Worm (Caenorhabditis elegans) whole organism, mixed stage, embryonic: ENCODE measurements around the gene ador-1.

Source experiments
- M03D4.4 ChIP-seq: sonication (generic microtip); optimal IDR thresholded peaks from 2 replicates; lab custom pipeline; 2017; ENCODE audit warnings: mild to moderate bottlenecking, missing genetic modification characterization, missing compliant biosample characterization
- bed-3 ChIP-seq: fragments of 200-800 bp; sonication (Bioruptor generic); optimal IDR thresholded peaks from 3 replicates; lab custom pipeline; 2018; ENCODE audit warnings: mild to moderate bottlenecking, missing genetic modification characterization, moderate library complexity, missing compliant biosample characterization
- blmp-1 ChIP-seq: fragments of 150-350 bp; optimal IDR thresholded peaks from 2 replicates; lab custom pipeline; 2014; ENCODE audit warnings: missing biosample characterization, missing genetic modification characterization
- ceh-39 ChIP-seq: fragments of 150-350 bp; optimal IDR thresholded peaks from 2 replicates; lab custom pipeline; 2014; ENCODE audit warnings: missing biosample characterization, missing genetic modification characterization
- ceh-43 ChIP-seq: fragments of 200-800 bp; sonication (Bioruptor generic); optimal IDR thresholded peaks from 2 replicates; lab custom pipeline; 2018; ENCODE audit warnings: mild to moderate bottlenecking, missing genetic modification characterization, moderate library complexity, missing compliant biosample characterization
- ceh-83 ChIP-seq: fragments of 200-800 bp; sonication (Bioruptor generic); optimal IDR thresholded peaks from 2 replicates; lab custom pipeline; 2018; ENCODE audit warnings: mild to moderate bottlenecking, missing genetic modification characterization, missing compliant biosample characterization
- ces-1 ChIP-seq: fragments of 150-350 bp; optimal IDR thresholded peaks from 2 replicates; lab custom pipeline; 2014; ENCODE audit warnings: missing biosample characterization, missing genetic modification reagents, missing genetic modification characterization
- cnd-1 ChIP-seq: fragments of 200-800 bp; sonication (Bioruptor generic); optimal IDR thresholded peaks from 2 replicates; lab custom pipeline; 2018; ENCODE audit warnings: mild to moderate bottlenecking, missing genetic modification characterization, missing compliant biosample characterization
- drap-1 ChIP-seq: fragments of 200-800 bp; sonication (Bioruptor generic); optimal IDR thresholded peaks from 3 replicates; lab custom pipeline; 2018; ENCODE audit warnings: mild to moderate bottlenecking, missing genetic modification characterization, missing compliant biosample characterization
- elt-1 ChIP-seq: sonication (generic microtip); optimal IDR thresholded peaks from 2 replicates; lab custom pipeline; 2017; ENCODE audit warnings: missing genetic modification characterization, mild to moderate bottlenecking, missing compliant biosample characterization, antibody characterized with exemption, moderate library complexity, borderline replicate concordance; ENCODE audit not compliant: insufficient read depth
- elt-3 ChIP-seq: fragments of 150-350 bp; optimal IDR thresholded peaks from 2 replicates; lab custom pipeline; 2014; ENCODE audit warnings: missing biosample characterization, missing genetic modification characterization
- flh-1 ChIP-seq: fragments of 200-800 bp; sonication (Bioruptor generic); optimal IDR thresholded peaks from 2 replicates; lab custom pipeline; 2018; ENCODE audit warnings: mild to moderate bottlenecking, missing genetic modification characterization, moderate library complexity, missing compliant biosample characterization
- ham-2 ChIP-seq: fragments of 200-800 bp; sonication (Bioruptor generic); optimal IDR thresholded peaks from 2 replicates; lab custom pipeline; 2018; ENCODE audit warnings: mild to moderate bottlenecking, missing genetic modification characterization, missing compliant biosample characterization
- hlh-1 ChIP-seq: fragments of 150-350 bp; optimal IDR thresholded peaks from 2 replicates; lab custom pipeline; 2014; ENCODE audit warnings: missing biosample characterization, missing genetic modification reagents, missing genetic modification characterization
- lin-13 ChIP-seq: fragments of 150-350 bp; optimal IDR thresholded peaks from 2 replicates; lab custom pipeline; 2014; ENCODE audit warnings: missing biosample characterization, missing genetic modification characterization
- lin-32 ChIP-seq: fragments of 200-800 bp; sonication (Bioruptor generic); optimal IDR thresholded peaks from 2 replicates; lab custom pipeline; 2018; ENCODE audit warnings: mild to moderate bottlenecking, missing genetic modification characterization, missing compliant biosample characterization
- lsy-2 ChIP-seq: fragments of 150-350 bp; optimal IDR thresholded peaks from 2 replicates; lab custom pipeline; 2014; ENCODE audit warnings: missing biosample characterization, missing genetic modification characterization
- mab-5 ChIP-seq: fragments of 150-350 bp; optimal IDR thresholded peaks from 2 replicates; lab custom pipeline; 2014; ENCODE audit warnings: missing biosample characterization, missing genetic modification characterization
- mep-1 ChIP-seq: fragments of 150-350 bp; optimal IDR thresholded peaks from 2 replicates; lab custom pipeline; 2017; ENCODE audit warnings: missing biosample characterization, missing genetic modification reagents, missing genetic modification characterization, inconsistent platforms
- mls-2 ChIP-seq: sonication (generic microtip); optimal IDR thresholded peaks from 2 replicates; lab custom pipeline; 2016; ENCODE audit warnings: mild to moderate bottlenecking, missing genetic modification characterization, moderate library complexity, missing compliant biosample characterization
- nhr-12 ChIP-seq: fragments of 150-350 bp; optimal IDR thresholded peaks from 2 replicates; lab custom pipeline; 2014; ENCODE audit warnings: missing biosample characterization, missing genetic modification characterization
- nhr-2 ChIP-seq: fragments of 150-350 bp; optimal IDR thresholded peaks from 2 replicates; lab custom pipeline; 2014; ENCODE audit warnings: missing biosample characterization, missing genetic modification characterization
- nhr-237 ChIP-seq: fragments of 150-350 bp; optimal IDR thresholded peaks from 2 replicates; lab custom pipeline; 2014; ENCODE audit warnings: missing biosample characterization, missing genetic modification characterization
- nhr-28 ChIP-seq: fragments of 150-350 bp; optimal IDR thresholded peaks from 2 replicates; lab custom pipeline; 2014; ENCODE audit warnings: missing biosample characterization, missing genetic modification characterization
- nhr-76 ChIP-seq: sonication (generic microtip); optimal IDR thresholded peaks from 2 replicates; lab custom pipeline; 2017; ENCODE audit warnings: missing biosample characterization, missing genetic modification characterization
- pha-4 ChIP-seq: fragments of 150-350 bp; optimal IDR thresholded peaks from 2 replicates; lab custom pipeline; 2018; ENCODE audit warnings: missing biosample characterization, missing genetic modification reagents, missing genetic modification characterization
- sem-2 ChIP-seq: fragments of 200-800 bp; sonication (Bioruptor generic); optimal IDR thresholded peaks from 2 replicates; lab custom pipeline; 2018; ENCODE audit warnings: mild to moderate bottlenecking, missing genetic modification characterization, missing compliant biosample characterization
- snpc-4 ChIP-seq: fragments of 150-350 bp; optimal IDR thresholded peaks from 2 replicates; lab custom pipeline; 2014; ENCODE audit warnings: missing biosample characterization, missing genetic modification characterization
- sptf-1 ChIP-seq: sonication (generic microtip); optimal IDR thresholded peaks from 2 replicates; lab custom pipeline; 2017; ENCODE audit warnings: mild to moderate bottlenecking, missing genetic modification characterization, moderate library complexity, missing compliant biosample characterization
- tbx-8 ChIP-seq: fragments of 200-800 bp; sonication (Bioruptor generic); optimal IDR thresholded peaks from 2 replicates; lab custom pipeline; 2018; ENCODE audit warnings: mild to moderate bottlenecking, missing genetic modification characterization, moderate library complexity, missing compliant biosample characterization
- unc-120 ChIP-seq: sonication (generic microtip); optimal IDR thresholded peaks from 2 replicates; lab custom pipeline; 2017; ENCODE audit warnings: missing genetic modification characterization, missing compliant biosample characterization; ENCODE audit not compliant: poor library complexity, severe bottlenecking
- unc-39 ChIP-seq: fragments of 150-350 bp; optimal IDR thresholded peaks from 2 replicates; lab custom pipeline; 2014; ENCODE audit warnings: missing biosample characterization, missing genetic modification characterization
- unc-62 ChIP-seq: fragments of 150-350 bp; optimal IDR thresholded peaks from 2 replicates; lab custom pipeline; 2014; ENCODE audit warnings: missing biosample characterization, missing genetic modification reagents, missing genetic modification characterization
- zip-8 ChIP-seq: fragments of 150-350 bp; optimal IDR thresholded peaks from 2 replicates; lab custom pipeline; 2014; ENCODE audit warnings: missing biosample characterization, missing genetic modification characterization
- ztf-11 ChIP-seq: fragments of 150-350 bp; optimal IDR thresholded peaks from 2 replicates; lab custom pipeline; 2014; ENCODE audit warnings: missing biosample characterization, missing genetic modification characterization

The ador-1 gene

DNA sequence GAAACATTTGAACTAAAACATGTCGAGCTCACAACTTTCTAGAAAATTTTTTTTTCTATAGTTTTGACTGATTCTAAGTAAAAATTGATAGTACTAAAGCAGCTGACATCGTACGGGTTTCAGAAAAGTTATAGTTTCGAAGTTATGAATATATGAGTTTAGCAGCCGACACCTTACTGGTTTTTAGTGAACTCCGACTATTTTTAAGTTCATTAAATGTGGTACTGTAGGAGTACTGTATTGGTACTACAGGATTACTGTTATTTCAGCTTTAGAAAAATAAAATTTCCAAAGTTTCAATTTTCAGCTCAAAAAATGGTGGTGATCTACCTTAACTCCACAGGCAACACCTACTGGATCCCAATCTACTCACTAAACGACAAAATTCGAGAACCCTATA is 37.1 kb downstream of the ador-1 start, which contains the start of gene sre-37:
Gene sre-37 (plus strand): TSS at position 301 of the 400 bp plus-strand sequence.
- TF ChIP-seq unc-62 (GFP tag; lab: Kevin White, UChicago) (no peak), elt-1 (tag; lab: Kevin White, UChicago) (no peak), cnd-1 (tag; lab: Kevin White, UChicago) (no peak), unc-120 (tag; lab: Kevin White, UChicago) (no peak), flh-1 (no peak), mls-2 (tag; lab: Kevin White, UChicago) (no peak), ceh-83 (GFP tag; lab: Kevin White, UChicago) (no peak), mep-1 (tag; lab: Kevin White, UChicago) (no peak)
- TF ChIP-seq, all 35 proteins: peak for 0

DNA sequence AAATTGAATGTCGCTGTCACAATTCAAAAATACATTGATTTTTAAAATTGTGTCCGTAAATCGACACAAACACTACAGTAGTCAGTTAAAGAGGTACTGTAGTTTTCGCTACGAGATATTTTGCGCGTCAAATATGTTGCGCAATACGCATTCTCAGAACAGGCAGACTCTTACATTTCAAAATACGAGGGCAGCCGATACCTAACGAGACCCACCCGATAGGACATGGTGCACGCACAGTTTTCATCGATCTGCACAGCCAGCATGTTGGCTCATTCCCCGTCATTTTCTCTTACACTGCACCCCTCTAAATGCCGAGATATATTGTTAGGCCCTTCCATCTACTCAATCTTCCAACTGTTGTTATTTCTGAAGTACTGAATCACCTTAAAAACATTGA is 40.4 kb downstream of the ador-1 start, which contains the start of gene F15A4.2:
Gene F15A4.2 (plus strand): TSS at position 301 of the 400 bp plus-strand sequence.
- TF ChIP-seq ceh-39 (tag; lab: Kevin White, UChicago), result peak; percentile 66
- no peak for TF ChIP-seq cnd-1 (tag; lab: Kevin White, UChicago)
- TF ChIP-seq drap-1 (GFP tag; lab: Kevin White, UChicago), result no peak
- no peak for TF ChIP-seq sptf-1 (tag; lab: Kevin White, UChicago)
- no peak for TF ChIP-seq ceh-83 (GFP tag; lab: Kevin White, UChicago)
- no peak for TF ChIP-seq nhr-2
- no peak for TF ChIP-seq ham-2 (GFP tag; lab: Kevin White, UChicago)
- no peak for TF ChIP-seq pha-4 (tag; lab: Kevin White, UChicago)
- no peak for TF ChIP-seq nhr-76 (tag; lab: Kevin White, UChicago)
- TF ChIP-seq lsy-2 (tag; lab: Kevin White, UChicago), result peak; percentile 12
- no peak for TF ChIP-seq ztf-11 (tag; lab: Kevin White, UChicago)
- TF ChIP-seq sem-2 (GFP tag; lab: Kevin White, UChicago), result no peak
- TF ChIP-seq blmp-1 (tag; lab: Kevin White, UChicago), result no peak
- no peak for TF ChIP-seq M03D4.4 (tag; lab: Kevin White, UChicago)
- TF ChIP-seq ceh-43, result no peak
- peak; percentile 29 for TF ChIP-seq zip-8 (tag; lab: Kevin White, UChicago)
- no peak for TF ChIP-seq snpc-4 (tag; lab: Kevin White, UChicago)
- TF ChIP-seq lin-13 (tag; lab: Kevin White, UChicago), result no peak
- no peak for TF ChIP-seq tbx-8 (GFP tag; lab: Kevin White, UChicago)

DNA sequence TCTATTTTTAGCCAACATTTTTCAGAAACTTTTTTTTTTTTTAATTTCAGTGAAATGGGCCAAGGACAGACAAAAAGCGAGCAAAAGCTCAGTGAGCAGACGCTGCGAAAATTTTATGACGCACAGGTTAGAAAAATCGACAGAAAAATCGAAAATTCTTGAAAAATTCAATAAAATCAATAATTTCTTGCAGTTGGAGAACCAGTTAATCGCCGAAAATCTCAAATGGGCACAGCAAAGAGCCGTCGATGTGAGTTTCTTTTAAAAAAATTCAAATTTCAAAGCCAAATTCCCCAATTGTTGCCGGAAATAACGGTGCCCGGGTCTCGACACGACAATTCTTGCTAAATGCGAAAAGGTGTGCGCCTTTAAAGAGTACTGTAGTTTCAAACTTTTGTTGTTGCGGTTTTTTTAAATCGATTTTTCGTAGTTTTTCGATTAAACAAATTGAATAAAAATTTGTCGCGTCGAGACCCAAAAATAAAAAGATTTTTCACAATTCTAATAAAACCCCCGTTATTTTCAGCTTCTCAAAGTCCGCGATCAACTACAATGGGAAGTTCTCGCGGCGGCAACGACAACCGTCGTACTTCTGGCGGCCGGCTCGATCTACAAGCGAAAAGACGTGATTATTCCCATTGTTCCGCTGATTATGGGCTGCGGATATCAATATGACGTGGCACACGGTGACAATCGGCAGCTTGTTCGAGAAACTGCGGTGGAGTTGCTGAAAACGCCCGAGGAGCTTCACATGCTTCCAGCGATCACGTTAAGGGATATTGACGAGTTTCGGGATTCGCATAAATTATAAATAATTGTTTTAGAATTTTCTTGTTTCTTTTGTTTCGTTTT is 41.9 kb downstream of the ador-1 start, which contains the start of gene tag-280:
Gene tag-280 (plus strand): TSS at position 51 of the 852 bp plus-strand sequence.
- TF ChIP-seq elt-1 (tag; lab: Kevin White, UChicago), result no peak
- no peak for TF ChIP-seq mls-2 (tag; lab: Kevin White, UChicago)
- TF ChIP-seq drap-1 (GFP tag; lab: Kevin White, UChicago), result no peak
- TF ChIP-seq zip-8 (tag; lab: Kevin White, UChicago), result no peak
- TF ChIP-seq nhr-28, result no peak
- TF ChIP-seq sem-2 (GFP tag; lab: Kevin White, UChicago), result no peak
- no peak for TF ChIP-seq ceh-39 (tag; lab: Kevin White, UChicago)
- TF ChIP-seq lin-32 (GFP tag; lab: Kevin White, UChicago), result no peak
- no peak for TF ChIP-seq flh-1
- no peak for TF ChIP-seq nhr-2
- no peak for TF ChIP-seq lin-13 (tag; lab: Kevin White, UChicago)

DNA sequence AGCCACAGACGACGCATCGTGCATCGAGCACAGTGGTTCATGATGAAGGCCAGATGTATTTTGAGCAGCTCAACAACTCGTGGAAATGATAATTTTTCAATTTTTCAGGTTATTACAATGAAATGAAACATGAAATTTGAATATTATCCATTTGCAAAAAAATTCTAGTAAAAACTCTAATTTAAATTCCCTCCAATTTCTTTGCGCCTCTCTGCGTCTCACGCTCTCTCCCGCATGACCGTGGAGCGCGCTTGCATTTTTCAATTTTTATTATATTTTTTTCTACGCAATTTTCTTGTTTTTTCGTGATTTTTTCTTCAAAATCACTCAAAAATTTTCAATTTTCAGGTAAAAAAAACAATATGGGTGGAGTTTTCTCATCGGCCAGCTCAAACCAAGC is 43.3 kb downstream of the ador-1 start, which contains the start of gene tag-281:
Gene tag-281 (plus strand): TSS at position 340 of the 400 bp plus-strand sequence.
- TF ChIP-seq ces-1 (GFP tag; lab: Kevin White, UChicago) (peak; percentile 70), snpc-4 (tag; lab: Kevin White, UChicago) (no peak), hlh-1 (tag; lab: Kevin White, UChicago) (no peak), ztf-11 (tag; lab: Kevin White, UChicago) (no peak), lin-32 (GFP tag; lab: Kevin White, UChicago) (no peak), lsy-2 (tag; lab: Kevin White, UChicago) (peak; percentile 82), drap-1 (GFP tag; lab: Kevin White, UChicago) (no peak), unc-39 (tag; lab: Kevin White, UChicago) (no peak), mab-5 (tag; lab: Kevin White, UChicago) (no peak), zip-8 (tag; lab: Kevin White, UChicago) (no peak), ham-2 (GFP tag; lab: Kevin White, UChicago) (no peak), unc-120 (tag; lab: Kevin White, UChicago) (no peak), tbx-8 (GFP tag; lab: Kevin White, UChicago) (no peak), nhr-2 (peak; percentile 38), bed-3 (no peak), sem-2 (GFP tag; lab: Kevin White, UChicago) (no peak), elt-3 (tag; lab: Kevin White, UChicago) (no peak), mls-2 (tag; lab: Kevin White, UChicago) (no peak), nhr-237 (tag; lab: Kevin White, UChicago) (peak; percentile 54), blmp-1 (tag; lab: Kevin White, UChicago) (no peak), sptf-1 (tag; lab: Kevin White, UChicago) (peak; percentile 25), nhr-76 (tag; lab: Kevin White, UChicago) (no peak), pha-4 (tag; lab: Kevin White, UChicago) (peak; percentile 17), elt-1 (tag; lab: Kevin White, UChicago) (no peak), mep-1 (tag; lab: Kevin White, UChicago) (peak; percentile 72), M03D4.4 (tag; lab: Kevin White, UChicago) (no peak), ceh-43 (no peak), nhr-12 (no peak), flh-1 (no peak), ceh-39 (tag; lab: Kevin White, UChicago) (peak; percentile 37), nhr-28 (no peak), lin-13 (tag; lab: Kevin White, UChicago) (peak; percentile 9), unc-62 (GFP tag; lab: Kevin White, UChicago) (no peak), cnd-1 (tag; lab: Kevin White, UChicago) (no peak), ceh-83 (GFP tag; lab: Kevin White, UChicago) (no peak)
